Worm (Caenorhabditis elegans): ENCODE results near the gene rap-3.

The rap-3 gene

ce11 chrIV:11218037-11218436 lies 41.0 kb downstream of the rap-3 start, which contains the start of gene zip-6:
Gene zip-6, minus strand, starts transcription at chrIV:11218137.
- TF ChIP-seq elt-2 (tag; optimal IDR thresholded peaks at IDR 0.05), result no peak
- no peak for TF ChIP-seq dmd-4 (tag; optimal IDR thresholded peaks at IDR 0.05; ENCODE audit: borderline replicate concordance)
- no peak for TF ChIP-seq ref-2 (tag; optimal IDR thresholded peaks at IDR 0.05)
- no peak for TF ChIP-seq unc-86 (tag; optimal IDR thresholded peaks at IDR 0.05)
- TF ChIP-seq C08G9.2 (tag; optimal IDR thresholded peaks at IDR 0.05), result no peak
- no peak for TF ChIP-seq pros-1 (tag; optimal IDR thresholded peaks at IDR 0.05)
- TF ChIP-seq ceh-45 (GFP tag; IDR thresholded peaks at IDR 0.05), result no peak
- no peak for TF ChIP-seq ttx-3 (tag; optimal IDR thresholded peaks at IDR 0.05)

- no peak for TF ChIP-seq ets-4 (tag; optimal IDR thresholded peaks at IDR 0.05)
Measured at ce11 chrIV:11223878-11224277, 46.8 kb downstream of the rap-3 start, which contains the start of gene C29F4.3. Gene C29F4.3, minus strand, starts transcription at chrIV:11223978.

- no peak for TF ChIP-seq sdc-2 (tag; optimal IDR thresholded peaks at IDR 0.05)
- no peak for TF ChIP-seq zip-5 (tag; optimal IDR thresholded peaks at IDR 0.05)
- TF ChIP-seq pqm-1 (tag; optimal IDR thresholded peaks at IDR 0.05), result no peak
- TF ChIP-seq dmd-4 (tag; optimal IDR thresholded peaks at IDR 0.05; ENCODE audit: borderline replicate concordance), result no peak
Measured at ce11 chrIV:11225206-11225605, 48.1 kb downstream of the rap-3 start, which contains the start of gene col-125. Gene col-125, plus strand, starts transcription at chrIV:11225506.

ce11 chrIV:11226545-11226944 lies 49.5 kb downstream of the rap-3 start:
- TF ChIP-seq pros-1 (tag; optimal IDR thresholded peaks at IDR 0.05) (no peak), eyg-1 (tag; optimal IDR thresholded peaks at IDR 0.05) (no peak), ttx-3 (tag; optimal IDR thresholded peaks at IDR 0.05) (no peak), fax-1 (tag; optimal IDR thresholded peaks at IDR 0.05) (no peak), hlh-30 (tag; optimal IDR thresholded peaks at IDR 0.05; ENCODE audit: insufficient read depth) (no peak), ceh-31 (tag; optimal IDR thresholded peaks at IDR 0.05) (no peak), elt-2 (tag; optimal IDR thresholded peaks at IDR 0.05) (no peak)
